Worm (Caenorhabditis elegans) whole organism, late embryonic: ENCODE results near the gene F54D5.2.
A peak's percentile ranks its signal among the peaks of the same experiment; 100 is the strongest.

Experiments used
- C08G9.2 ChIP-seq: sonication (generic microtip); optimal IDR thresholded peaks from 2 replicates; lab custom pipeline; 2016; ENCODE audit warnings: mild to moderate bottlenecking, missing genetic modification characterization, moderate library complexity, missing compliant biosample characterization
- T23F11.4 ChIP-seq: fragments of 200-800 bp; sonication (Bioruptor generic); optimal IDR thresholded peaks from 2 replicates; lab custom pipeline; 2018; ENCODE audit warnings: mild to moderate bottlenecking, missing genetic modification characterization, missing compliant biosample characterization
- ceh-9 ChIP-seq: sonication (generic microtip); optimal IDR thresholded peaks from 2 replicates; lab custom pipeline; 2016; ENCODE audit warnings: mild to moderate bottlenecking, missing genetic modification characterization, inconsistent platforms, missing compliant biosample characterization
- fkh-10 ChIP-seq: fragments of 150-350 bp; optimal IDR thresholded peaks from 2 replicates; lab custom pipeline; 2014; ENCODE audit warnings: missing biosample characterization, missing genetic modification reagents, missing genetic modification characterization
- hlh-30 ChIP-seq: sonication (generic microtip); optimal IDR thresholded peaks from 2 replicates; lab custom pipeline; 2017; ENCODE audit warnings: antibody characterized with exemption, missing genetic modification characterization, missing compliant biosample characterization; ENCODE audit not compliant: insufficient read depth
- nfya-1 ChIP-seq: sonication (generic microtip); optimal IDR thresholded peaks from 2 replicates; lab custom pipeline; 2017; ENCODE audit warnings: missing genetic modification characterization, mild to moderate bottlenecking, missing compliant biosample characterization, antibody characterized with exemption, moderate library complexity
- npax-4 ChIP-seq: sonication (generic microtip); optimal IDR thresholded peaks from 2 replicates; lab custom pipeline; 2016; ENCODE audit warnings: missing genetic modification characterization, missing compliant biosample characterization
- pag-3 ChIP-seq: sonication (generic microtip); optimal IDR thresholded peaks from 2 replicates; lab custom pipeline; 2016; ENCODE audit warnings: missing compliant biosample characterization, missing genetic modification characterization, borderline replicate concordance
- pha-4 ChIP-seq: fragments of 150-350 bp; optimal IDR thresholded peaks from 2 replicates; lab custom pipeline; 2018; ENCODE audit warnings: missing biosample characterization, missing genetic modification reagents, missing genetic modification characterization
- pqm-1 ChIP-seq: sonication (generic microtip); optimal IDR thresholded peaks from 2 replicates; lab custom pipeline; 2016; ENCODE audit warnings: missing genetic modification characterization, missing compliant biosample characterization
- rnt-1 ChIP-seq: sonication (generic microtip); optimal IDR thresholded peaks from 2 replicates; lab custom pipeline; 2016; ENCODE audit warnings: missing genetic modification characterization, missing compliant biosample characterization
- tbx-2 ChIP-seq: sonication (generic microtip); optimal IDR thresholded peaks from 2 replicates; lab custom pipeline; 2016; ENCODE audit warnings: missing genetic modification characterization, missing compliant biosample characterization
- unc-42 ChIP-seq: sonication (generic microtip); optimal IDR thresholded peaks from 2 replicates; lab custom pipeline; 2016; ENCODE audit warnings: missing genotype, missing genetic modification characterization, missing compliant biosample characterization
- zip-5 ChIP-seq: sonication (generic microtip); optimal IDR thresholded peaks from 2 replicates; lab custom pipeline; 2016; ENCODE audit warnings: missing genetic modification characterization, missing compliant biosample characterization

- TF ChIP-seq pha-4 (no peak), npax-4 (tag; lab: Kevin White, UChicago) (no peak), C08G9.2 (tag; lab: Kevin White, UChicago) (no peak), pag-3 (no peak), pqm-1 (no peak), hlh-30 (tag; lab: Kevin White, UChicago) (no peak), fkh-10 (GFP tag; lab: Kevin White, UChicago) (no peak), unc-42 (tag; lab: Kevin White, UChicago) (no peak), ceh-9 (tag; lab: Kevin White, UChicago) (no peak), tbx-2 (tag; lab: Kevin White, UChicago) (peak; percentile 23), rnt-1 (tag; lab: Kevin White, UChicago) (no peak), zip-5 (tag; lab: Kevin White, UChicago) (no peak), T23F11.4 (no peak), nfya-1 (tag; lab: Kevin White, UChicago) (peak; percentile 44)
These were observed 47.0 kb downstream of the F54D5.2 start for ce11 chrII:11619895-11620439.
